Fruit fly (Drosophila melanogaster): ENCODE results near the gene Sdhaf3.

DNA sequence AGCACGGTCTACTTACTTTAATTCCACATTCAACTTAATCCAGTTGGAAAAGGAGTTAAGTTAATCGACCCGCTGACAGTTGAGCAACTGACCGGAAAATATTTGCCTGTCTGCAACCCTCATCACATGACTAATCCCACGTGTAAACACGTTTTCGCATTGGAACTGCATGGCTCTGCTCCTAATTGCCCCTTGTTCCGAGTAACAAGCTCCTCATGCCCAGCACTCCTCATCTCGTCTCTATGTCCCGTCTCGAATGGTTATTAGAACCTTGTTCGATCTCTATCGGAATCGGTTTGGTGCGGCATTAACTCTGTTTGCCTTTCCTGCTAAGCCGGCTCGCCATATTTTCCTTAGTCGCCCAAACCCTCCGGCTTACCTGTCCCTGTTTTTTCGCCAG lies 44.0 kb upstream of the Sdhaf3 start:
- TF ChIP-seq CG8478 (optimal IDR thresholded peaks at IDR 0.05) (no peak), CTCF (optimal IDR thresholded peaks at IDR 0.05) (no peak)

All from S2 (cell line).